Fruit fly (Drosophila melanogaster) Kc167 (cell line): ENCODE results near the gene CG11151.

Source experiments
- Sin3A ChIP-seq: fragments of >200 bp; optimal IDR thresholded peaks from 2 replicates; lab custom pipeline; 2018; ENCODE audit warnings: missing external identifiers
- h ChIP-seq: fragments of >200 bp; optimal IDR thresholded peaks from 3 replicates; lab custom pipeline; 2018; ENCODE audit warnings: missing external identifiers
- psq ChIP-seq: fragments of >200 bp; optimal IDR thresholded peaks from 2 replicates; lab custom pipeline; 2017; ENCODE audit warnings: missing external identifiers
- ttk ChIP-seq: sonication (Bioruptor generic); optimal IDR thresholded peaks from 2 replicates; lab custom pipeline; 2017; ENCODE audit warnings: missing external identifiers

dm6 chrX:13761762-13762371, 22.3 kb downstream of the CG11151 start:
- TF ChIP-seq h, result no peak
- no peak for TF ChIP-seq Sin3A (lab: Kevin White, UChicago)
- no peak for TF ChIP-seq ttk (lab: Kevin White, UChicago)
- no peak for TF ChIP-seq psq (lab: Kevin White, UChicago)
